Fruit fly (Drosophila melanogaster) whole organism, embryonic: Measurements from ENCODE around the gene rhea.

Experiments used
- Abd-B ChIP-seq: fragments of 200-800 bp; sonication (Bioruptor generic); optimal IDR thresholded peaks from 2 replicates; lab custom pipeline; 2018; ENCODE audit warnings: missing biosample characterization, mild to moderate bottlenecking, missing genetic modification characterization, moderate library complexity
- Adf1 ChIP-seq: fragments of 200-800 bp; sonication (Bioruptor generic); IDR thresholded peaks from 2 replicates; pipeline ENCODE4 v1.3.6; 2022; ENCODE audit warnings: missing biosample characterization, missing genetic modification characterization
- CG10462 ChIP-seq: fragments of 200-800 bp; sonication (Bioruptor generic); optimal IDR thresholded peaks from 2 replicates; lab custom pipeline; 2016; ENCODE audit warnings: missing biosample characterization, missing genetic modification characterization
- CG11696 ChIP-seq: fragments of 200-800 bp; sonication (Bioruptor generic); IDR thresholded peaks from 2 replicates; pipeline ENCODE4 v1.3.6; 2022; ENCODE audit warnings: missing biosample characterization, missing genetic modification characterization
- CG13123 ChIP-seq: fragments of 200-800 bp; sonication (Bioruptor generic); optimal IDR thresholded peaks from 2 replicates; lab custom pipeline; 2016; ENCODE audit warnings: missing biosample characterization, missing genetic modification characterization
- CG14860 ChIP-seq: fragments of 200-800 bp; sonication (Bioruptor generic); IDR thresholded peaks from 3 replicates; pipeline ENCODE4 v1.3.6; 2022; ENCODE audit warnings: missing biosample characterization, missing genetic modification characterization; ENCODE audit not compliant: partially characterized antibody
- CG16815 ChIP-seq: fragments of 200-800 bp; sonication (Bioruptor generic); optimal IDR thresholded peaks from 3 replicates; lab custom pipeline; 2017; ENCODE audit warnings: missing biosample characterization, mild to moderate bottlenecking, missing genetic modification characterization
- CG17328 ChIP-seq: fragments of 200-800 bp; sonication (Bioruptor generic); IDR thresholded peaks from 2 replicates; pipeline ENCODE4 v1.3.6; 2022; ENCODE audit warnings: missing biosample characterization, missing genetic modification characterization
- CG2875 ChIP-seq: fragments of 200-800 bp; sonication (Bioruptor generic); optimal IDR thresholded peaks from 2 replicates; lab custom pipeline; 2017; ENCODE audit warnings: missing biosample characterization, mild to moderate bottlenecking, missing genetic modification characterization, missing genetic modification reagents
- CG32532 ChIP-seq: fragments of 200-800 bp; sonication (Bioruptor generic); IDR thresholded peaks from 2 replicates; pipeline ENCODE4 v1.3.6; 2022; ENCODE audit warnings: missing biosample characterization, missing genetic modification characterization
- CG3726 ChIP-seq: fragments of 200-800 bp; sonication (Bioruptor generic); IDR thresholded peaks from 3 replicates; pipeline ENCODE4, ENCODE4 v1.3.6; 2022; ENCODE audit warnings: missing biosample characterization, missing genetic modification characterization
- CG4424 ChIP-seq: fragments of 200-800 bp; sonication (Bioruptor generic); optimal IDR thresholded peaks from 3 replicates; lab custom pipeline; 2016; ENCODE audit warnings: missing biosample characterization, missing genetic modification characterization
- CG6765 ChIP-seq: fragments of 200-800 bp; sonication (Bioruptor generic); optimal IDR thresholded peaks from 3 replicates; lab custom pipeline; 2017; ENCODE audit warnings: missing biosample characterization, mild to moderate bottlenecking, missing genetic modification characterization
- CG7556 ChIP-seq: fragments of 200-800 bp; sonication (Bioruptor generic); optimal IDR thresholded peaks from 2 replicates; lab custom pipeline; 2017; ENCODE audit warnings: missing biosample characterization, mild to moderate bottlenecking, missing genetic modification characterization
- CG7745 ChIP-seq: fragments of 200-800 bp; sonication (Bioruptor generic); optimal IDR thresholded peaks from 2 replicates; lab custom pipeline; 2018; ENCODE audit warnings: missing biosample characterization, mild to moderate bottlenecking, missing genetic modification characterization, moderate library complexity
- CG8765 ChIP-seq: fragments of 200-800 bp; sonication (Bioruptor generic); IDR thresholded peaks from 2 replicates; pipeline ENCODE4 v1.3.6; 2022; ENCODE audit warnings: missing biosample characterization, missing genetic modification characterization
- CTCF ChIP-seq: fragments of 200-800 bp; sonication (Bioruptor generic); optimal IDR thresholded peaks from 2 replicates; lab custom pipeline; 2017; ENCODE audit warnings: missing biosample characterization, mild to moderate bottlenecking, missing genetic modification characterization, moderate library complexity
- CrebB ChIP-seq: fragments of 200-800 bp; sonication (Bioruptor generic); optimal IDR thresholded peaks from 3 replicates; lab custom pipeline; 2018; ENCODE audit warnings: missing biosample characterization, mild to moderate bottlenecking, missing genetic modification characterization
- Dbx ChIP-seq: fragments of 200-800 bp; sonication (Bioruptor generic); IDR thresholded peaks from 3 replicates; pipeline ENCODE4 v1.3.6; 2022; ENCODE audit warnings: missing biosample characterization, missing genetic modification characterization
- Deaf1 ChIP-seq: fragments of 200-800 bp; optimal IDR thresholded peaks from 3 replicates; lab custom pipeline; 2019; ENCODE audit warnings: missing biosample characterization, mild to moderate bottlenecking, missing genetic modification characterization, moderate library complexity
- Ets65A ChIP-seq: fragments of 200-800 bp; sonication (Bioruptor generic); peaks from one replicate; lab custom pipeline; 2016; ENCODE audit warnings: missing biosample characterization, missing genetic modification characterization
- Ets97D ChIP-seq: fragments of 200-800 bp; sonication (Bioruptor generic); optimal IDR thresholded peaks from 3 replicates; lab custom pipeline; 2016; ENCODE audit warnings: missing biosample characterization, missing genetic modification characterization
- GATAe ChIP-seq: fragments of 200-800 bp; sonication (Bioruptor generic); conservative IDR thresholded peaks from 2 replicates; pipeline ENCODE4 v1.3.6; 2022; ENCODE audit warnings: missing biosample characterization, missing genetic modification characterization
- H2.0 ChIP-seq: fragments of 200-800 bp; sonication (Bioruptor generic); IDR thresholded peaks from 2 replicates; pipeline ENCODE4 v1.3.6; 2022; ENCODE audit warnings: missing biosample characterization, missing genetic modification characterization
- HLHmδ ChIP-seq: fragments of 200-800 bp; sonication (Bioruptor generic); optimal IDR thresholded peaks from 2 replicates; lab custom pipeline; 2018; ENCODE audit warnings: missing biosample characterization, mild to moderate bottlenecking, missing genetic modification characterization, moderate library complexity
- Lim3 ChIP-seq: fragments of 200-800 bp; sonication (Bioruptor generic); IDR thresholded peaks from 2 replicates; pipeline ENCODE4 v1.3.6; 2022; ENCODE audit warnings: missing biosample characterization, missing genetic modification characterization
- Med ChIP-seq: fragments of 200-800 bp; sonication (Bioruptor generic); peaks from one replicate; lab custom pipeline; 2016; ENCODE audit warnings: missing biosample characterization, missing genetic modification characterization, mild to moderate bottlenecking, inconsistent platforms, moderate library complexity
- NK7.1 ChIP-seq: fragments of 200-800 bp; sonication (Bioruptor generic); optimal IDR thresholded peaks from 3 replicates; lab custom pipeline; 2016; ENCODE audit warnings: missing biosample characterization, missing genetic modification characterization
- Nf-YC ChIP-seq: fragments of 200-800 bp; optimal IDR thresholded peaks from 3 replicates; lab custom pipeline; 2019; ENCODE audit warnings: missing biosample characterization, mild to moderate bottlenecking, missing genetic modification characterization, moderate library complexity
- Ravus ChIP-seq: fragments of 200-800 bp; sonication (Bioruptor generic); IDR thresholded peaks from 2 replicates; pipeline ENCODE4 v1.3.6; 2022; ENCODE audit warnings: missing biosample characterization, missing genetic modification characterization
- Rfx ChIP-seq: fragments of 200-800 bp; sonication (Bioruptor generic); IDR thresholded peaks from 2 replicates; pipeline ENCODE4 v1.3.6; 2022; ENCODE audit warnings: missing biosample characterization, missing genetic modification characterization
- Sox102F ChIP-seq: fragments of 200-800 bp; sonication (Bioruptor generic); optimal IDR thresholded peaks from 2 replicates; lab custom pipeline; 2018; ENCODE audit warnings: missing biosample characterization, mild to moderate bottlenecking, missing genetic modification characterization, moderate library complexity
- Trl ChIP-seq, 3 experiments: fragments of >200 bp in 2 of 3; fragments of 200-800 bp in 1 of 3; sonication (Bioruptor generic) in 1 of 3; optimal IDR thresholded peaks; 2 replicates in 1 of 3; 3 replicates in 2 of 3; lab custom pipeline; 2016 to 2017; ENCODE audit warnings: missing biosample characterization in 1 of 3, missing genetic modification characterization in 1 of 3
- ase ChIP-seq: fragments of 200-800 bp; sonication (Bioruptor generic); IDR thresholded peaks from 3 replicates; pipeline ENCODE4 v1.3.6; 2022; ENCODE audit warnings: missing biosample characterization, missing genetic modification characterization
- ato ChIP-seq: fragments of 200-800 bp; sonication (Bioruptor generic); IDR thresholded peaks from 2 replicates; pipeline ENCODE4 v1.3.6; 2022; ENCODE audit warnings: missing biosample characterization, missing genetic modification characterization; ENCODE audit not compliant: partially characterized antibody
- br ChIP-seq: fragments of >200 bp; optimal IDR thresholded peaks from 2 replicates; lab custom pipeline; 2017
- cas ChIP-seq: fragments of 200-800 bp; sonication (Bioruptor generic); IDR thresholded peaks from 2 replicates; pipeline ENCODE4 v1.3.6; 2022; ENCODE audit warnings: missing biosample characterization, missing genetic modification characterization
- ewg ChIP-seq: fragments of 200-800 bp; sonication (Bioruptor generic); optimal IDR thresholded peaks from 3 replicates; lab custom pipeline; 2017; ENCODE audit warnings: mild to moderate bottlenecking, missing biosample characterization, missing genetic modification reagents, missing genetic modification characterization
- ftz-f1 ChIP-seq: fragments of 200-800 bp; sonication (Bioruptor generic); optimal IDR thresholded peaks from 2 replicates; lab custom pipeline; 2016; ENCODE audit warnings: missing biosample characterization, missing genetic modification characterization
- gcm ChIP-seq: fragments of 200-800 bp; sonication (Bioruptor generic); optimal IDR thresholded peaks from 2 replicates; lab custom pipeline; 2019; ENCODE audit warnings: missing biosample characterization, mild to moderate bottlenecking, missing genetic modification characterization, moderate library complexity
- gsb ChIP-seq: fragments of 200-800 bp; sonication (Bioruptor generic); IDR thresholded peaks from 2 replicates; pipeline ENCODE4 v1.3.6; 2022; ENCODE audit warnings: missing biosample characterization, missing genetic modification characterization
- hbn ChIP-seq: fragments of 200-800 bp; sonication (Bioruptor generic); IDR thresholded peaks from 2 replicates; pipeline ENCODE4 v1.3.6; 2022; ENCODE audit warnings: missing biosample characterization, missing genetic modification characterization; ENCODE audit not compliant: partially characterized antibody
- ken ChIP-seq: fragments of 200-800 bp; sonication (Bioruptor generic); IDR thresholded peaks from 3 replicates; pipeline ENCODE4 v1.3.6; 2022; ENCODE audit warnings: missing biosample characterization, missing genetic modification characterization
- klu ChIP-seq: fragments of 200-800 bp; sonication (Bioruptor generic); IDR thresholded peaks from 2 replicates; pipeline ENCODE4 v1.3.6; 2022; ENCODE audit warnings: missing biosample characterization, missing genetic modification characterization
- nerfin-1 ChIP-seq: fragments of 200-800 bp; sonication (Bioruptor generic); optimal IDR thresholded peaks from 3 replicates; lab custom pipeline; 2019; ENCODE audit warnings: missing biosample characterization, mild to moderate bottlenecking, missing genetic modification characterization, moderate library complexity
- ranshi ChIP-seq: fragments of 200-800 bp; sonication (Bioruptor generic); IDR thresholded peaks from 2 replicates; pipeline ENCODE4 v1.3.6; 2022; ENCODE audit warnings: missing biosample characterization, missing genetic modification characterization
- sens ChIP-seq: fragments of 200-800 bp; sonication (Bioruptor generic); peaks from one replicate; lab custom pipeline; 2016; ENCODE audit warnings: missing biosample characterization, missing genetic modification characterization
- seq ChIP-seq: fragments of 200-800 bp; sonication (Bioruptor generic); IDR thresholded peaks from 2 replicates; pipeline ENCODE4 v1.3.6; 2022; ENCODE audit warnings: missing biosample characterization, missing genetic modification characterization
- sug ChIP-seq: fragments of 200-800 bp; optimal IDR thresholded peaks from 2 replicates; lab custom pipeline; 2019; ENCODE audit warnings: missing biosample characterization, mild to moderate bottlenecking, missing genetic modification characterization, moderate library complexity
- yki ChIP-seq: fragments of >200 bp; optimal IDR thresholded peaks from 3 replicates; lab custom pipeline; 2018
- z ChIP-seq: fragments of 200-800 bp; sonication (Bioruptor generic); IDR thresholded peaks from 3 replicates; pipeline ENCODE4 v1.3.6; 2022; ENCODE audit warnings: missing biosample characterization, missing genetic modification characterization

The rhea gene

dm6 chr3L:8557018-8557417, 12.2 kb downstream of the rhea start (continued):
- TF ChIP-seq Sox102F (GFP tag; lab: Kevin White, UChicago) (no peak), seq (GFP tag; lab: Robert Waterston, UW) (peak; percentile 44; the same call in 1 of the 2 replicates), klu (GFP tag; lab: Robert Waterston, UW) (no peak), Abd-B (GFP tag; lab: Kevin White, UChicago) (no peak), CrebB (no peak), Deaf1 (tag; lab: Kevin White, UChicago) (peak; percentile 24), CG8765 (GFP tag; lab: Robert Waterston, UW) (no peak), CG11696 (GFP tag; lab: Robert Waterston, UW) (no peak), sug (tag; lab: Kevin White, UChicago) (no peak), GATAe (GFP tag; lab: Robert Waterston, UW) (no peak), Nf-YC (tag; lab: Kevin White, UChicago) (peak; percentile 89), Ets97D (GFP tag; lab: Kevin White, UChicago) (no peak), Rfx (GFP tag; lab: Robert Waterston, UW) (no peak), hbn (GFP tag; lab: Robert Waterston, UW) (no peak), gcm (GFP tag; lab: Kevin White, UChicago) (no peak), H2.0 (GFP tag; lab: Robert Waterston, UW) (no peak), sens (GFP tag; lab: Kevin White, UChicago) (peak; percentile 28), CG3726 (no peak), Lim3 (no peak), CG10462 (GFP tag; lab: Kevin White, UChicago) (no peak)
- TF ChIP-seq, all 482 proteins: peak for 11

- TF ChIP-seq seq (GFP tag; lab: Robert Waterston, UW) (peak; percentile 88), GATAe (GFP tag; lab: Robert Waterston, UW) (no peak), gsb (GFP tag; lab: Robert Waterston, UW) (no peak), CG7745 (tag; lab: Kevin White, UChicago) (no peak), ewg (GFP tag; lab: Kevin White, UChicago) (peak; percentile 93), CTCF (GFP tag; lab: Kevin White, UChicago) (peak; percentile 44), ranshi (no peak), yki (lab: Kevin White, UChicago) (no peak), CG4424 (GFP tag; lab: Kevin White, UChicago) (no peak), CG6765 (GFP tag; lab: Kevin White, UChicago) (peak; percentile 6), ase (GFP tag; lab: Robert Waterston, UW) (0 out of 3 replicates have a peak, but pooled peaks have one; percentile 35), CG32532 (GFP tag; lab: Robert Waterston, UW) (no peak), br (lab: Kevin White, UChicago) (no peak), nerfin-1 (tag; lab: Kevin White, UChicago) (peak; percentile 18), HLHmδ (GFP tag; lab: Kevin White, UChicago) (peak; percentile 23), CG17328 (GFP tag; lab: Robert Waterston, UW) (peak; percentile 13; the same call in 1 of the 2 replicates), Dbx (no peak), ken (GFP tag; lab: Robert Waterston, UW) (no peak), Med (GFP tag; lab: Kevin White, UChicago) (peak; percentile 82), ftz-f1 (GFP tag; lab: Kevin White, UChicago) (no peak), CG13123 (no peak), Deaf1 (tag; lab: Kevin White, UChicago) (peak; percentile 33), Trl (optimal IDR thresholded peaks at IDR 0.05; lab: Kevin White, UChicago) (peak; percentile 63 to 66), Trl (GFP tag; optimal IDR thresholded peaks at IDR 0.05; lab: Kevin White, UChicago) (peak; percentile 10), NK7.1 (GFP tag; lab: Kevin White, UChicago) (no peak), CG16815 (GFP tag; lab: Kevin White, UChicago) (no peak), ato (GFP tag; lab: Robert Waterston, UW) (no peak), cas (no peak), Ets65A (GFP tag; lab: Kevin White, UChicago) (peak; percentile 51), CG14860 (GFP tag; lab: Robert Waterston, UW) (peak; percentile 19; the same call in 1 of the 3 replicates), CG7556 (GFP tag; lab: Kevin White, UChicago) (no peak), z (no peak), CG2875 (GFP tag; lab: Kevin White, UChicago) (no peak), Adf1 (peak; percentile 64; the same call in 1 of the 2 replicates), Ravus (GFP tag; lab: Robert Waterston, UW) (no peak)
Observed at dm6 chr3L:8559754-8560328, 15.0 kb downstream of the rhea start.
